Worm (Caenorhabditis elegans) whole organism, young adult: ENCODE data around the gene Y32B12B.8.

Source experiments
- ceh-58 ChIP-seq: fragments of 200-800 bp; sonication (Bioruptor generic); IDR thresholded peaks from 2 replicates; pipeline ENCODE4 v1.3.6; 2022; ENCODE audit warnings: missing genetic modification characterization, missing compliant biosample characterization
- ets-4 ChIP-seq: fragments of 200-800 bp; sonication (Bioruptor generic); optimal IDR thresholded peaks from 2 replicates; lab custom pipeline; 2018; ENCODE audit warnings: mild to moderate bottlenecking, missing genetic modification characterization, missing compliant biosample characterization
- nhr-80 ChIP-seq: sonication (generic microtip); optimal IDR thresholded peaks from 2 replicates; lab custom pipeline; 2016; ENCODE audit warnings: missing genetic modification characterization, missing compliant biosample characterization
- nhr-90 ChIP-seq: sonication (generic microtip); optimal IDR thresholded peaks from 2 replicates; lab custom pipeline; 2016; ENCODE audit warnings: missing genotype, mild to moderate bottlenecking, missing genetic modification characterization, missing compliant biosample characterization
- snpc-4 ChIP-seq, 5 experiments: fragments of 150-350 bp in 1 of 5; sonication (generic microtip) in 4 of 5; optimal IDR thresholded peaks; 2 replicates each; lab custom pipeline; 2014 to 2018; ENCODE audit warnings: missing genetic modification characterization in 5 of 5, missing biosample characterization in 3 of 5, antibody characterized with exemption in 2 of 5, mild to moderate bottlenecking in 2 of 5, missing compliant biosample characterization in 2 of 5, missing genotype in 2 of 5, moderate library complexity in 2 of 5, missing genetic modification reagents in 1 of 5

- TF ChIP-seq ceh-58 (GFP tag; lab: Robert Waterston, UW) (no peak), snpc-4 (GFP tag; optimal IDR thresholded peaks at IDR 0.05; lab: Kevin White, UChicago) (no peak), snpc-4 (tag; optimal IDR thresholded peaks at IDR 0.05; lab: Kevin White, UChicago) (no peak), nhr-90 (tag; lab: Kevin White, UChicago) (no peak), ets-4 (GFP tag; lab: Kevin White, UChicago) (no peak), nhr-80 (no peak)
These were observed 17.7 kb downstream of the Y32B12B.8 start, which contains the start of gene Y32B12B.4 for ce11 chrV:16552929-16553328.
